Worm (Caenorhabditis elegans) whole organism, early embryonic: ENCODE data around the gene C38H2.2.

ENCODE experiments used
- B0310.2 ChIP-seq: sonication (generic microtip); optimal IDR thresholded peaks from 2 replicates; lab custom pipeline; 2016; ENCODE audit warnings: mild to moderate bottlenecking, missing genetic modification characterization, missing compliant biosample characterization
- F13C5.2 ChIP-seq: sonication (generic microtip); optimal IDR thresholded peaks from 2 replicates; lab custom pipeline; 2017; ENCODE audit warnings: mild to moderate bottlenecking, missing genetic modification characterization, inconsistent platforms, missing compliant biosample characterization
- aly-1 ChIP-seq: sonication (generic microtip); optimal IDR thresholded peaks from 2 replicates; lab custom pipeline; 2016; ENCODE audit warnings: missing genetic modification characterization, missing compliant biosample characterization
- ama-1 ChIP-seq: fragments of 150-350 bp; optimal IDR thresholded peaks from 2 replicates; lab custom pipeline; 2014
- ceh-13 ChIP-seq: fragments of 200-800 bp; sonication (Bioruptor generic); optimal IDR thresholded peaks from 2 replicates; lab custom pipeline; 2018; ENCODE audit warnings: mild to moderate bottlenecking, missing genetic modification characterization, missing compliant biosample characterization
- ceh-36 ChIP-seq: sonication (generic microtip); optimal IDR thresholded peaks from 2 replicates; lab custom pipeline; 2016; ENCODE audit warnings: missing genetic modification characterization, inconsistent platforms, missing compliant biosample characterization
- ets-7 ChIP-seq: sonication (generic microtip); optimal IDR thresholded peaks from 2 replicates; lab custom pipeline; 2016; ENCODE audit warnings: missing genotype, missing genetic modification characterization, missing compliant biosample characterization
- flt-1 ChIP-seq: fragments of 200-800 bp; sonication (Bioruptor generic); IDR thresholded peaks from 2 replicates; pipeline ENCODE4 v1.3.6; 2022; ENCODE audit warnings: missing genetic modification characterization, missing compliant biosample characterization
- hmbx-1 ChIP-seq: sonication (generic microtip); optimal IDR thresholded peaks from 2 replicates; lab custom pipeline; 2016; ENCODE audit warnings: mild to moderate bottlenecking, missing genetic modification characterization, missing compliant biosample characterization
- hmg-4 ChIP-seq: fragments of 200-800 bp; sonication (Bioruptor generic); optimal IDR thresholded peaks from 2 replicates; lab custom pipeline; 2018; ENCODE audit warnings: mild to moderate bottlenecking, missing genetic modification characterization, missing compliant biosample characterization
- hnd-1 ChIP-seq: sonication (generic microtip); optimal IDR thresholded peaks from 2 replicates; lab custom pipeline; 2016; ENCODE audit warnings: missing genetic modification characterization, missing compliant biosample characterization
- pes-1 ChIP-seq: fragments of 200-800 bp; sonication (Bioruptor generic); IDR thresholded peaks from 2 replicates; pipeline ENCODE4 v1.3.6; 2022; ENCODE audit warnings: missing genetic modification reagents, missing genetic modification characterization, missing compliant biosample characterization
- scrt-1 ChIP-seq: fragments of 200-800 bp; sonication (Bioruptor generic); IDR thresholded peaks from 2 replicates; pipeline ENCODE4 v1.3.6; 2022; ENCODE audit warnings: missing genetic modification characterization, missing compliant biosample characterization
- sea-1 ChIP-seq: fragments of 200-800 bp; sonication (Bioruptor generic); conservative IDR thresholded peaks from 2 replicates; pipeline ENCODE4 v1.3.6; 2022; ENCODE audit warnings: missing genetic modification characterization, missing compliant biosample characterization
- tbx-11 ChIP-seq: fragments of 200-800 bp; sonication (Bioruptor generic); IDR thresholded peaks from 2 replicates; pipeline ENCODE4 v1.3.6; 2022; ENCODE audit warnings: missing genetic modification characterization, missing compliant biosample characterization
- tbx-37 ChIP-seq: fragments of 200-800 bp; sonication (Bioruptor generic); conservative IDR thresholded peaks from 2 replicates; pipeline ENCODE4 v1.3.6; 2022; ENCODE audit warnings: missing genetic modification reagents, missing genetic modification characterization, missing compliant biosample characterization
- tra-4 ChIP-seq: sonication (generic microtip); optimal IDR thresholded peaks from 2 replicates; lab custom pipeline; 2017; ENCODE audit warnings: missing genetic modification characterization, missing compliant biosample characterization

C38H2.2 gene

DNA sequence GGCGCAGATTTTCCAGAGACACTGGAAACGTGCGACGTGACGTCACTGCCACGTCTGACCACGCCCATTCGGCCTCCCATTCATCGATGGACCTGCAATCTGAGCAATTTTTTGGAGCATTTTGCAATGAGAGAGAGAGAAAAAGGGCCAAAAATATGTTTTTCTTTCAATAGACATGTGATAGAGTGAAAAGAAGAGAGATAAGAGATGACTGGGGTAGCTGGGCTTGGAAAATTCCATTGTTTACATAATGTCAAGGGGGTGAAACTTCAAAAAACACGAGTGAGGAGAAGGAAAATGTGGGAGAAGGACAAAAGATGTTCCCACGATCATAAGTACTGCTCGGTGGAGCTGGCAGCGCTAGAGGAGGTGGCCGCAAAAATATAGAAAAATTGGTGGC is 14.4 kb downstream of the C38H2.2 start, which contains the start of gene M03C11.1:
Gene M03C11.1, minus strand, starts transcription at position 101 of the 400 bp plus-strand sequence.
- no peak for TF ChIP-seq ceh-36 (tag; lab: Kevin White, UChicago)

DNA sequence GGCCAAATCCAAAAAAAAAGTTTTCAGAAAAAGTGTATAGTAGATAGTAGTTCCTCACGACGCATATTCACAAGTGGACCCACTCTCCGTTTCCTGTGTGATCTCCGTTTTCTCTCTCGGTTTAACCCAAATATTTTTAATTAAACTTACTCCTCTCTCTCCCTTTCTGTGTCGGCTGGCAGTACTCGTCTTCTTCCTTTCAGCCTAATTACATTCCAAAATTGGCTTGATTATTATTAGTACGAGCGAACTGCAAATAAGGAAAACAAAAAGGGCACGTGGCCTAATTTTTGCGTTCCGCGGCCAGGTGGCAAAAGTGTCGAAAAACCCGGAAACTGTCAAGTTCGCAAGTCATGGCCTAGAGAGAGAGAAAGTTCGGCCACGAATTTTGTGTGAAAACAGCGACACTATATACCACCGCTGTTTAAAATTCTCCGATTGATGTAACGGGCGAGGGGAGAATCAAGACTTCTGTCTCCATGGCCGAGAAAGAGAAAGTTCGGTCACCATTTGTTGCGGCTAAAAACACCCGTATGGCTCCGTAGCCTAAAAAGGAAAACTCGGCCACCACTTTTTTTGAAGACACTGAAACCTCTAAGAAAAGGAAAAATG is 15.4 kb downstream of the C38H2.2 start:
- TF ChIP-seq scrt-1 (GFP tag; lab: Robert Waterston, UW) = no peak
- no peak for TF ChIP-seq hmbx-1 (tag; lab: Kevin White, UChicago)
- TF ChIP-seq hnd-1 (tag; lab: Kevin White, UChicago) = no peak
- TF ChIP-seq tra-4 (tag; lab: Kevin White, UChicago) = no peak
- no peak for TF ChIP-seq hmg-4 (GFP tag; lab: Kevin White, UChicago)
- TF ChIP-seq ama-1 = no peak
- TF ChIP-seq ceh-36 (tag; lab: Kevin White, UChicago) = no peak
- no peak for TF ChIP-seq flt-1 (GFP tag; lab: Robert Waterston, UW)

DNA sequence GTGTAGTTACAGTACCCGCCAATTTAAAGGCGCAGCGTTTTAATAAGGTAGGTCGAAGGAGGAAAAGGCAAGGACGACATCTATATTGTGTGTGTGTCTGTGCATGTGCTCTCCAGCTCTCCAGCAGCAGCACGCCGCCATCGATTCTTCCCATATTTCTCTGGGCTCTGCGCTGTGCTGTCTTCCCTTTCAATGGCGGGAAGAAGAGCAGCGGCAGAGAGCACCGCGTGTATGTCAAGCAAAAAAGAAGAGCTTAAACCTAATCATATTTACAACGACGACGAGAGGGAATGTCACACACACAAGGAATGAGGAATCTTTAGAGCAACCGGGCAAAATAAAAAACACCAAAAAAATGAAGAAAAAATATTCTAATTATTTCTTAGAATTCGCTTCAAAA is 17.3 kb downstream of the C38H2.2 start:
- no peak for TF ChIP-seq ceh-13
- TF ChIP-seq ama-1 = no peak
- no peak for TF ChIP-seq flt-1 (GFP tag; lab: Robert Waterston, UW)
- TF ChIP-seq tra-4 (tag; lab: Kevin White, UChicago) = no peak
- TF ChIP-seq sea-1 (GFP tag; lab: Robert Waterston, UW) = no peak
- no peak for TF ChIP-seq B0310.2 (tag; lab: Kevin White, UChicago)
- TF ChIP-seq ets-7 = no peak
- TF ChIP-seq tbx-11 (GFP tag; lab: Robert Waterston, UW) = no peak
- no peak for TF ChIP-seq hmg-4 (GFP tag; lab: Kevin White, UChicago)
- TF ChIP-seq aly-1 (tag; lab: Kevin White, UChicago) = no peak
- no peak for TF ChIP-seq hmbx-1 (tag; lab: Kevin White, UChicago)
- TF ChIP-seq F13C5.2 (tag; lab: Kevin White, UChicago) = no peak
- no peak for TF ChIP-seq scrt-1 (GFP tag; lab: Robert Waterston, UW)
- TF ChIP-seq pes-1 (GFP tag; lab: Robert Waterston, UW) = no peak

DNA sequence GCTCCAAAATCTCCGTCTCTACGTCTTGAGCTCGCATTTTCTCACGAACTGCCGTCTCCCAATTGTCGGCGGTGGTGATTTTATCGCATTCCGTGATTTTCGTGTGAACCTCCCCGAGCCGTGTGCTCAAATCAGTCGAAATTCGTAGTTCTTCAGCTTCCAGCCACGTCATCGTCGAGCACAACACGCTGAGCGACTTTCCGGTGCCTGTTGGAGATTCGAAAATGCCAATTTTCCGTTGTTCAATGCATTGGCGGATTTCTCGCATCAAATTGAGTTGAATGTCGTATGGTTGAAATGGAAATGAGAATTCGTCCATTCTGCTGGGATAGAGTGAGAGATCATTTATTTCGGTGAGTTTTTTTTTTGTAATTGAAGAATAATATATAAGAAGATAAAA is 23.3 kb downstream of the C38H2.2 start, which contains the start of the genes M03C11.3 and chl-1:
Gene M03C11.3, plus strand, starts transcription at position 153 of the 400 bp plus-strand sequence.
Gene chl-1, minus strand, starts transcription at position 323 of the 400 bp plus-strand sequence.
- no peak for TF ChIP-seq tbx-37
- TF ChIP-seq F13C5.2 (tag; lab: Kevin White, UChicago) = no peak
- TF ChIP-seq hmg-4 (GFP tag; lab: Kevin White, UChicago) = no peak
- TF ChIP-seq ceh-13 = no peak
- TF ChIP-seq B0310.2 (tag; lab: Kevin White, UChicago) = no peak
- TF ChIP-seq hmbx-1 (tag; lab: Kevin White, UChicago) = no peak
- TF ChIP-seq tbx-11 (GFP tag; lab: Robert Waterston, UW) = no peak
- no peak for TF ChIP-seq flt-1 (GFP tag; lab: Robert Waterston, UW)
- no peak for TF ChIP-seq tra-4 (tag; lab: Kevin White, UChicago)
- no peak for TF ChIP-seq hnd-1 (tag; lab: Kevin White, UChicago)
- TF ChIP-seq ceh-36 (tag; lab: Kevin White, UChicago) = no peak
- TF ChIP-seq aly-1 (tag; lab: Kevin White, UChicago) = no peak
- no peak for TF ChIP-seq scrt-1 (GFP tag; lab: Robert Waterston, UW)
- TF ChIP-seq pes-1 (GFP tag; lab: Robert Waterston, UW) = no peak
- TF ChIP-seq ama-1 = no peak

DNA sequence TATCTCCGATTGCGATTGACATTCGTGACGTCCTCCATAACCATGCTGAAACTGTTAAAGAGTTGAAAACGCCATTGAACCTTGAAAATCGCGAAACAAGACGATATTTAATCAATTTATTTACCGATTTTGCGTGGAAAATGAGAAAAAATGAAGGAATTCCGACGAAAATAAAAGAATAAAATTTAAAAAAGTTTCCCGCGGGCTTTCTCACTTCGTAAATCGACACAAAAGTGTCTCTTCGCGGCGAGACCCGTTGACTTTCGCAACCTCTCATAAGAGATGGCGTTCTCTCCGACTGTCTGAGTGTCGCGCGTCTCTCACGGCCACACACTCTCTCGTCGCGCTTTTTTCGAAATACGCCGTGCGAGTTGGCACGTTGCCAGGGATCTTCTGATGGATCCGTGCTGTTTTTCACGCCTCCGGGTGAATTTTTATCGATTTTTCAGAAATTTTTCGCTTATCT is 25.7 kb downstream of the C38H2.2 start, which contains the start of gene hat-1:
Gene hat-1, minus strand, starts transcription at position 51 of the 466 bp plus-strand sequence.
- TF ChIP-seq pes-1 (GFP tag; lab: Robert Waterston, UW) = no peak
- TF ChIP-seq ama-1 = no peak
- no peak for TF ChIP-seq ceh-36 (tag; lab: Kevin White, UChicago)
- no peak for TF ChIP-seq hmbx-1 (tag; lab: Kevin White, UChicago)
- TF ChIP-seq flt-1 (GFP tag; lab: Robert Waterston, UW) = no peak
- no peak for TF ChIP-seq sea-1 (GFP tag; lab: Robert Waterston, UW)
- no peak for TF ChIP-seq ceh-13
- no peak for TF ChIP-seq F13C5.2 (tag; lab: Kevin White, UChicago)
- no peak for TF ChIP-seq B0310.2 (tag; lab: Kevin White, UChicago)

DNA sequence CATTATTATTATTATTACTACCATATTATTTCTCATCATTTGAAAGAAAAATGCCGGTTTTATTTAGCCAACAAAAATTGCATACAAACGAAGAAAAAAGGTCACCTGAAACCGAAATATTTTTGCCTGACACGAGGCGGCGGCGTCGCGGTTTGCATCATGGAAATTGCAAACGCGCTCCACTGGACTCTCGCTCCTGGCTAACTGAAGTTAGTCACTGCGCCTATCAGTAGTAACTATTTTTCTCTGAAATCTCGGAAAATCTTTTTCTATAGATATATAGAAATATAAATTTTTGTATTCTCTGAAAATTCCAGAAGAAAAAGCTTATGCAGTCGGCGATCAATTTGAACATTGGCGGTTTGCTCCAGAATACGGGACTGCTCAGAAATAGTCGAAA is 34.2 kb downstream of the C38H2.2 start, which contains the start of gene ymel-1:
Gene ymel-1, plus strand, starts transcription at position 318 of the 400 bp plus-strand sequence.
- TF ChIP-seq hnd-1 (tag; lab: Kevin White, UChicago) (no peak), hmg-4 (GFP tag; lab: Kevin White, UChicago) (peak; percentile 29), pes-1 (GFP tag; lab: Robert Waterston, UW) (0 out of 2 replicates have a peak, but pooled peaks have one; percentile 14), ceh-13 (no peak)

DNA sequence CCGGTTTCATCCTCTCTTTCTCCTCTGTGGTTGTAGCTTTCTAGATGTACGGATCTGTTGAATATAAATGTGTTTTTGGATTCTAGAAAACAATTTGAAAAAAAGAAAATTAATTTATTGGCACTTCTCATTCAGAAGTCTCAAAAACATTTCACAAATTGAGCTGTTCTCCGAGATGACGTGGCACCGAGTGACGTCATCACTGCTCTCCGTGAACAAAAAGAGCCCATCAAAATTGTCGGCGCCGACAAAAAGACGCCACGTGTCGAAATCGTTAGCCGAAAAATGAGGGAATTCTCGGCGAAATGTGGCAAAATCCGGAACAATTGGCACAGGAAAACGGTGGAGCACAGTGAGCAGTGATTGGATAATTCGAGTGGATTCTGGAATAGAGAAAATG is 40.1 kb downstream of the C38H2.2 start:
- no peak for TF ChIP-seq hmbx-1 (tag; lab: Kevin White, UChicago)
- TF ChIP-seq ama-1 = no peak
- no peak for TF ChIP-seq ceh-13
- no peak for TF ChIP-seq scrt-1 (GFP tag; lab: Robert Waterston, UW)
- no peak for TF ChIP-seq tbx-11 (GFP tag; lab: Robert Waterston, UW)
- TF ChIP-seq flt-1 (GFP tag; lab: Robert Waterston, UW) = no peak

DNA sequence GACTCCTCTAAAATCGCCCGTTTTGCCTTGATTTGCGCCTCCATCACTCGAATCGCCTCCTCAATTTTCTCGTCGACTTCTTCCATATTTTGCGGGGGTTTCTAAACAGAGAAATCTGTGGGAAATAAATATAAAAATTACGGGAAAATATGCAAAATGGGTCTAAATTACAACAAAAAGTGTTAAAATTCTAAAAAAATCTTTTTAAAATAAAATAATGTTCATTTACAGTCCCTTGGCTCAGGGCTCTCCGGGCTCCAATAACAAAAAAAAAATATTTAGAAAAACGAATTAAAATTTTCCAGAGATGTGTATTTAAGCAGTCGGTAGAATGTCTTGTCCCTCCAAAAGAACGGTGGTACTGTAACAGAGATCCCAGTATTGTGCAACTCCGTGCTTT is 42.3 kb downstream of the C38H2.2 start, which contains the start of gene M03C11.6:
Gene M03C11.6, minus strand, starts transcription at position 101 of the 400 bp plus-strand sequence.
- TF ChIP-seq tra-4 (tag; lab: Kevin White, UChicago) = no peak
- no peak for TF ChIP-seq B0310.2 (tag; lab: Kevin White, UChicago)
- TF ChIP-seq flt-1 (GFP tag; lab: Robert Waterston, UW) = no peak
- no peak for TF ChIP-seq ama-1
- TF ChIP-seq scrt-1 (GFP tag; lab: Robert Waterston, UW) = no peak
- TF ChIP-seq tbx-37 = no peak
- TF ChIP-seq aly-1 (tag; lab: Kevin White, UChicago) = no peak
- TF ChIP-seq hnd-1 (tag; lab: Kevin White, UChicago) = no peak
- TF ChIP-seq hmbx-1 (tag; lab: Kevin White, UChicago) = no peak
- no peak for TF ChIP-seq F13C5.2 (tag; lab: Kevin White, UChicago)
- no peak for TF ChIP-seq tbx-11 (GFP tag; lab: Robert Waterston, UW)
- no peak for TF ChIP-seq sea-1 (GFP tag; lab: Robert Waterston, UW)
- no peak for TF ChIP-seq ceh-13
- TF ChIP-seq ets-7 = no peak
